Worm (Caenorhabditis elegans): ENCODE results near the gene col-115.

The col-115 gene

ce11 chrIV:8027293-8027866 lies 38.9 kb downstream of the col-115 start:
- TF ChIP-seq aha-1 (tag) (peak; percentile 19), madf-5 (GFP tag; IDR thresholded peaks at IDR 0.05) (no peak), unc-62 (GFP tag; optimal IDR thresholded peaks at IDR 0.05 in 1 of 2) (peak in 1 of 2 experiments; percentile 96), unc-62 (tag; optimal IDR thresholded peaks at IDR 0.05) (no peak), nhr-25 (tag; optimal IDR thresholded peaks at IDR 0.05; ENCODE audit: borderline replicate concordance, insufficient read depth) (peak; percentile 33), nhr-28 (tag; optimal IDR thresholded peaks at IDR 0.05) (peak; percentile 40)

ce11 chrIV:8028372-8028771 lies 39.9 kb downstream of the col-115 start:
- TF ChIP-seq rbr-2 (tag; optimal IDR thresholded peaks at IDR 0.05) (no peak), dmd-6 (GFP tag; IDR thresholded peaks at IDR 0.05) (peak; percentile 83), spr-1 (tag; optimal IDR thresholded peaks at IDR 0.05) (no peak), ceh-28 (tag; optimal IDR thresholded peaks at IDR 0.05) (no peak), ZK546.5 (tag; optimal IDR thresholded peaks at IDR 0.05) (no peak), jun-1 (tag; optimal IDR thresholded peaks at IDR 0.05) (no peak), mdl-1 (tag; optimal IDR thresholded peaks at IDR 0.05) (peak; percentile 32 to 89), lin-29 (GFP tag; IDR thresholded peaks at IDR 0.05) (no peak), aha-1 (tag) (peak; percentile 98), dpl-1 (GFP tag; optimal IDR thresholded peaks at IDR 0.05) (peak; percentile 29), nhr-77 (tag; optimal IDR thresholded peaks at IDR 0.05) (peak; percentile 37), nhr-42 (GFP tag; IDR thresholded peaks at IDR 0.05) (no peak), mep-1 (tag; optimal IDR thresholded peaks at IDR 0.05) (peak; percentile 70), lsy-2 (tag; optimal IDR thresholded peaks at IDR 0.05) (peak in 1 of 2 experiments; percentile 38), tra-1 (GFP tag; IDR thresholded peaks at IDR 0.05) (peak; percentile 67), sdz-12 (GFP tag; optimal IDR thresholded peaks at IDR 0.05) (no peak), lim-7 (GFP tag; IDR thresholded peaks at IDR 0.05) (no peak), mes-2 (tag; optimal IDR thresholded peaks at IDR 0.05; ENCODE audit: poor library complexity, severe bottlenecking) (peak; percentile 40), hlh-11 (tag; optimal IDR thresholded peaks at IDR 0.05) (peak; percentile 83), nhr-11 (tag; optimal IDR thresholded peaks at IDR 0.05) (no peak), egl-43 (GFP tag; IDR thresholded peaks at IDR 0.05) (no peak), zfp-2 (tag; optimal IDR thresholded peaks at IDR 0.05) (no peak), skn-1 (tag; optimal IDR thresholded peaks at IDR 0.05) (no peak), dmd-9 (GFP tag; IDR thresholded peaks at IDR 0.05) (no peak), mxl-3 (GFP tag; optimal IDR thresholded peaks at IDR 0.05) (peak; percentile 92), gei-8 (GFP tag; optimal IDR thresholded peaks at IDR 0.05) (peak; percentile 45), T26A8.4 (GFP tag; IDR thresholded peaks at IDR 0.05) (no peak), madf-5 (GFP tag; IDR thresholded peaks at IDR 0.05) (no peak), F44E2.7 (GFP tag; IDR thresholded peaks at IDR 0.05) (no peak), nhr-102 (tag; optimal IDR thresholded peaks at IDR 0.05) (peak; percentile 19), pqm-1 (tag; optimal IDR thresholded peaks at IDR 0.05) (peak; percentile 49), cey-2 (tag; optimal IDR thresholded peaks at IDR 0.05; ENCODE audit: borderline replicate concordance, insufficient read depth) (peak; percentile 72), dve-1 (tag; optimal IDR thresholded peaks at IDR 0.05; ENCODE audit: insufficient read depth) (peak; percentile 80), unc-39 (tag; optimal IDR thresholded peaks at IDR 0.05) (no peak), nhr-28 (tag; optimal IDR thresholded peaks at IDR 0.05) (peak; percentile 68), nhr-25 (tag; optimal IDR thresholded peaks at IDR 0.05; ENCODE audit: borderline replicate concordance, insufficient read depth) (peak; percentile 20), ces-1 (GFP tag; optimal IDR thresholded peaks at IDR 0.05) (no peak), hlh-30 (tag; optimal IDR thresholded peaks at IDR 0.05; ENCODE audit: insufficient read depth) (peak; percentile 78), nhr-10 (tag; optimal IDR thresholded peaks at IDR 0.05) (no peak), daf-12 (tag; optimal IDR thresholded peaks at IDR 0.05) (no peak), nhr-237 (tag; optimal IDR thresholded peaks at IDR 0.05) (no peak), egl-27 (tag; optimal IDR thresholded peaks at IDR 0.05) (no peak), nhr-48 (tag; optimal IDR thresholded peaks at IDR 0.05) (peak; percentile 58), tag-97 (GFP tag; IDR thresholded peaks at IDR 0.05) (no peak), ceh-20 (GFP tag; IDR thresholded peaks at IDR 0.05) (peak; percentile 37), F49E8.2 (tag; optimal IDR thresholded peaks at IDR 0.05; ENCODE audit: borderline replicate concordance) (no peak), unc-62 (GFP tag; optimal IDR thresholded peaks at IDR 0.05 in 1 of 2) (peak in 1 of 2 experiments; percentile 94), unc-62 (tag; optimal IDR thresholded peaks at IDR 0.05) (no peak)

Measured in whole organism, L4 larva.